Worm (Caenorhabditis elegans) whole organism, young adult: ENCODE results near the gene hcp-2.
A peak's percentile ranks its signal among the peaks of the same experiment; 100 is the strongest.

ENCODE experiments used
- F55B11.4 ChIP-seq: sonication (generic microtip); optimal IDR thresholded peaks from 2 replicates; lab custom pipeline; 2016; ENCODE audit warnings: missing compliant biosample characterization, missing genetic modification characterization, borderline replicate concordance; ENCODE audit not compliant: insufficient read depth
- F57C9.4 ChIP-seq: sonication (generic microtip); optimal IDR thresholded peaks from 2 replicates; lab custom pipeline; 2017; ENCODE audit warnings: mild to moderate bottlenecking, missing genetic modification characterization, missing compliant biosample characterization
- attf-5 ChIP-seq: fragments of 200-800 bp; sonication (Bioruptor generic); optimal IDR thresholded peaks from 2 replicates; lab custom pipeline; 2018; ENCODE audit warnings: mild to moderate bottlenecking, missing genetic modification characterization, missing compliant biosample characterization
- ceh-58 ChIP-seq: fragments of 200-800 bp; sonication (Bioruptor generic); IDR thresholded peaks from 2 replicates; pipeline ENCODE4 v1.3.6; 2022; ENCODE audit warnings: missing genetic modification characterization, missing compliant biosample characterization
- egl-18 ChIP-seq: fragments of 200-800 bp; sonication (Bioruptor generic); IDR thresholded peaks from 2 replicates; pipeline ENCODE4 v1.3.6; 2022; ENCODE audit warnings: missing genetic modification reagents, missing genetic modification characterization, missing compliant biosample characterization
- egl-44 ChIP-seq: fragments of 200-800 bp; sonication (Bioruptor generic); IDR thresholded peaks from 2 replicates; pipeline ENCODE4 v1.3.6; 2022; ENCODE audit warnings: missing genetic modification reagents, missing genetic modification characterization, missing compliant biosample characterization
- hlh-12 ChIP-seq: sonication (generic microtip); optimal IDR thresholded peaks from 2 replicates; lab custom pipeline; 2016; ENCODE audit warnings: missing genetic modification characterization, missing compliant biosample characterization
- madf-10 ChIP-seq: sonication (generic microtip); optimal IDR thresholded peaks from 2 replicates; lab custom pipeline; 2016; ENCODE audit warnings: mild to moderate bottlenecking, missing genetic modification characterization, missing compliant biosample characterization
- nhr-80 ChIP-seq: sonication (generic microtip); optimal IDR thresholded peaks from 2 replicates; lab custom pipeline; 2016; ENCODE audit warnings: missing genetic modification characterization, missing compliant biosample characterization
- sptf-2 ChIP-seq: fragments of 200-800 bp; sonication (Bioruptor generic); optimal IDR thresholded peaks from 2 replicates; lab custom pipeline; 2018; ENCODE audit warnings: mild to moderate bottlenecking, missing genetic modification characterization, missing compliant biosample characterization
- unc-62 ChIP-seq: fragments of 150-350 bp; optimal IDR thresholded peaks from 2 replicates; lab custom pipeline; 2014; ENCODE audit warnings: missing biosample characterization, missing genetic modification reagents, missing genetic modification characterization

ce11 chrV:9672495-9672894 lies 26.8 kb downstream of the hcp-2 start:
- TF ChIP-seq madf-10 (tag; lab: Kevin White, UChicago), result no peak
- no peak for TF ChIP-seq attf-5 (GFP tag; lab: Kevin White, UChicago)
- no peak for TF ChIP-seq hlh-12 (tag; lab: Kevin White, UChicago)
- TF ChIP-seq unc-62 (GFP tag; lab: Kevin White, UChicago), result no peak
- TF ChIP-seq egl-18 (GFP tag; lab: Robert Waterston, UW), result no peak
- no peak for TF ChIP-seq F57C9.4
- TF ChIP-seq sptf-2 (GFP tag; lab: Kevin White, UChicago), result no peak
- no peak for TF ChIP-seq F55B11.4 (tag; lab: Kevin White, UChicago)
- TF ChIP-seq egl-44 (GFP tag; lab: Robert Waterston, UW), result no peak
- no peak for TF ChIP-seq ceh-58 (GFP tag; lab: Robert Waterston, UW)
- peak; percentile 3 for TF ChIP-seq nhr-80 (tag; lab: Kevin White, UChicago)
